Worm (Caenorhabditis elegans) whole organism, L2 larva: ENCODE results near the gene T28C6.10.

ENCODE experiments used
- C34F6.9 ChIP-seq: fragments of 150-350 bp; optimal IDR thresholded peaks from 2 replicates; lab custom pipeline; 2014; ENCODE audit warnings: missing biosample characterization, missing genetic modification characterization
- F13H6.1 ChIP-seq: sonication (generic microtip); optimal IDR thresholded peaks from 2 replicates; lab custom pipeline; 2016; ENCODE audit warnings: missing genetic modification characterization, missing compliant biosample characterization
- R02D3.7 ChIP-seq: fragments of 150-350 bp; optimal IDR thresholded peaks from 2 replicates; lab custom pipeline; 2014; ENCODE audit warnings: missing biosample characterization, missing genetic modification characterization
- Y55F3AM.14 ChIP-seq: fragments of 200-800 bp; sonication (Bioruptor generic); optimal IDR thresholded peaks from 2 replicates; lab custom pipeline; 2018; ENCODE audit warnings: mild to moderate bottlenecking, missing genetic modification characterization, missing compliant biosample characterization
- ZK546.5 ChIP-seq: sonication (generic microtip); optimal IDR thresholded peaks from 2 replicates; lab custom pipeline; 2017; ENCODE audit warnings: missing biosample characterization, missing genetic modification characterization
- alr-1 ChIP-seq: fragments of 150-350 bp; optimal IDR thresholded peaks from 2 replicates; lab custom pipeline; 2014; ENCODE audit warnings: missing biosample characterization, missing genetic modification characterization
- aly-2 ChIP-seq: fragments of 150-350 bp; optimal IDR thresholded peaks from 2 replicates; lab custom pipeline; 2014; ENCODE audit warnings: missing biosample characterization, missing genetic modification characterization
- ama-1 ChIP-seq: fragments of 150-350 bp; optimal IDR thresholded peaks from 2 replicates; lab custom pipeline; 2018; ENCODE audit warnings: inconsistent platforms
- blmp-1 ChIP-seq: sonication (generic microtip); optimal IDR thresholded peaks from 2 replicates; lab custom pipeline; 2017; ENCODE audit warnings: missing genetic modification characterization, mild to moderate bottlenecking, missing compliant biosample characterization, antibody characterized with exemption, moderate library complexity; ENCODE audit not compliant: insufficient read depth
- ceh-16 ChIP-seq: fragments of 150-350 bp; optimal IDR thresholded peaks from 2 replicates; lab custom pipeline; 2014; ENCODE audit warnings: missing biosample characterization, missing genetic modification characterization
- ceh-82 ChIP-seq: fragments of 150-350 bp; optimal IDR thresholded peaks from 2 replicates; lab custom pipeline; 2014; ENCODE audit warnings: missing biosample characterization, missing genetic modification characterization
- crh-2 ChIP-seq: sonication (generic microtip); optimal IDR thresholded peaks from 2 replicates; lab custom pipeline; 2017; ENCODE audit warnings: missing biosample characterization, missing genetic modification characterization
- dmd-4 ChIP-seq: sonication (generic microtip); optimal IDR thresholded peaks from 2 replicates; lab custom pipeline; 2017; ENCODE audit warnings: missing biosample characterization, missing genetic modification characterization
- egl-27 ChIP-seq: sonication (generic microtip); optimal IDR thresholded peaks from 3 replicates; lab custom pipeline; 2017; ENCODE audit warnings: missing biosample characterization, missing genetic modification reagents, missing genetic modification characterization
- elt-3 ChIP-seq: sonication (generic microtip); optimal IDR thresholded peaks from 2 replicates; lab custom pipeline; 2017; ENCODE audit warnings: missing biosample characterization, missing genetic modification characterization
- fos-1 ChIP-seq: fragments of 150-350 bp; optimal IDR thresholded peaks from 2 replicates; lab custom pipeline; 2014; ENCODE audit warnings: missing biosample characterization, missing genetic modification characterization
- gmeb-1 ChIP-seq: fragments of 150-350 bp; optimal IDR thresholded peaks from 2 replicates; lab custom pipeline; 2014; ENCODE audit warnings: missing biosample characterization, missing genetic modification characterization
- lin-11 ChIP-seq: fragments of 150-350 bp; sonication (generic microtip); optimal IDR thresholded peaks from 2 replicates; lab custom pipeline; 2014; ENCODE audit warnings: missing biosample characterization, missing genetic modification characterization, inconsistent platforms, mixed read lengths
- lin-13 ChIP-seq: fragments of 150-350 bp; optimal IDR thresholded peaks from 2 replicates; lab custom pipeline; 2014; ENCODE audit warnings: missing biosample characterization, missing genetic modification reagents, missing genetic modification characterization
- lin-39 ChIP-seq: fragments of 150-350 bp; optimal IDR thresholded peaks from 2 replicates; lab custom pipeline; 2014; ENCODE audit warnings: missing biosample characterization, missing genetic modification reagents, missing genetic modification characterization
- lsy-2 ChIP-seq, 2 experiments: fragments of 150-350 bp in 1 of 2; sonication (generic microtip) in 1 of 2; optimal IDR thresholded peaks; 2 replicates each; lab custom pipeline; 2014 to 2017; ENCODE audit warnings: missing biosample characterization in 2 of 2, missing genetic modification characterization in 2 of 2
- mab-5 ChIP-seq: fragments of 150-350 bp; optimal IDR thresholded peaks from 2 replicates; lab custom pipeline; 2014; ENCODE audit warnings: missing biosample characterization, missing genetic modification characterization
- mbf-1 ChIP-seq: sonication (generic microtip); optimal IDR thresholded peaks from 2 replicates; lab custom pipeline; 2017; ENCODE audit warnings: missing biosample characterization, missing genetic modification characterization
- mdl-1 ChIP-seq, 2 experiments: fragments of 150-350 bp in 1 of 2; sonication (generic microtip) in 1 of 2; optimal IDR thresholded peaks; 2 replicates each; lab custom pipeline; 2017; ENCODE audit warnings: missing biosample characterization in 2 of 2, missing genetic modification characterization in 2 of 2
- nhr-10 ChIP-seq: sonication (generic microtip); optimal IDR thresholded peaks from 2 replicates; lab custom pipeline; 2017; ENCODE audit warnings: missing biosample characterization, missing genetic modification characterization
- nhr-11 ChIP-seq: fragments of 150-350 bp; optimal IDR thresholded peaks from 2 replicates; lab custom pipeline; 2014; ENCODE audit warnings: missing biosample characterization, missing genetic modification characterization
- nhr-12 ChIP-seq: fragments of 150-350 bp; optimal IDR thresholded peaks from 2 replicates; lab custom pipeline; 2014; ENCODE audit warnings: missing biosample characterization, missing genetic modification characterization
- nhr-129 ChIP-seq: fragments of 150-350 bp; optimal IDR thresholded peaks from 2 replicates; lab custom pipeline; 2014; ENCODE audit warnings: missing biosample characterization, missing genetic modification characterization
- nhr-21 ChIP-seq: fragments of 150-350 bp; optimal IDR thresholded peaks from 2 replicates; lab custom pipeline; 2014; ENCODE audit warnings: missing biosample characterization, missing genetic modification characterization
- nhr-23 ChIP-seq: fragments of 150-350 bp; optimal IDR thresholded peaks from 2 replicates; lab custom pipeline; 2014; ENCODE audit warnings: missing biosample characterization, missing genetic modification reagents, missing genetic modification characterization
- nhr-237 ChIP-seq: fragments of 150-350 bp; optimal IDR thresholded peaks from 2 replicates; lab custom pipeline; 2014; ENCODE audit warnings: missing biosample characterization, missing genetic modification characterization
- nhr-25 ChIP-seq: fragments of 150-350 bp; sonication (generic microtip); optimal IDR thresholded peaks from 3 replicates; lab custom pipeline; 2014; ENCODE audit warnings: missing biosample characterization, missing genetic modification characterization
- nhr-6 ChIP-seq: fragments of 150-350 bp; optimal IDR thresholded peaks from 2 replicates; lab custom pipeline; 2014; ENCODE audit warnings: missing biosample characterization, missing genetic modification characterization
- nhr-77 ChIP-seq: fragments of 150-350 bp; optimal IDR thresholded peaks from 2 replicates; lab custom pipeline; 2014; ENCODE audit warnings: missing biosample characterization, missing genetic modification characterization
- peb-1 ChIP-seq: fragments of 150-350 bp; optimal IDR thresholded peaks from 2 replicates; lab custom pipeline; 2014; ENCODE audit warnings: missing biosample characterization, missing genetic modification characterization
- sem-4 ChIP-seq: fragments of 150-350 bp; optimal IDR thresholded peaks from 2 replicates; lab custom pipeline; 2014; ENCODE audit warnings: missing biosample characterization, missing genetic modification reagents, missing genetic modification characterization
- skn-1 ChIP-seq: sonication (generic microtip); optimal IDR thresholded peaks from 2 replicates; lab custom pipeline; 2017; ENCODE audit warnings: missing biosample characterization, missing genetic modification characterization
- sma-3 ChIP-seq: sonication (generic microtip); optimal IDR thresholded peaks from 2 replicates; lab custom pipeline; 2016; ENCODE audit warnings: missing genetic modification reagents, missing genetic modification characterization, missing compliant biosample characterization
- sma-9 ChIP-seq, 2 experiments: fragments of 150-350 bp in 1 of 2; sonication (generic microtip) in 1 of 2; optimal IDR thresholded peaks; 2 replicates each; lab custom pipeline; 2014 to 2016; ENCODE audit warnings: missing genetic modification characterization in 2 of 2, mild to moderate bottlenecking in 1 of 2, missing biosample characterization in 1 of 2, missing compliant biosample characterization in 1 of 2, missing genetic modification reagents in 1 of 2, moderate library complexity in 1 of 2
- snpc-4 ChIP-seq: fragments of 150-350 bp; optimal IDR thresholded peaks from 2 replicates; lab custom pipeline; 2014; ENCODE audit warnings: missing biosample characterization, missing genetic modification characterization
- unc-39 ChIP-seq: fragments of 150-350 bp; optimal IDR thresholded peaks from 2 replicates; lab custom pipeline; 2014; ENCODE audit warnings: missing biosample characterization, missing genetic modification characterization
- unc-55 ChIP-seq: fragments of 150-350 bp; sonication (generic microtip); optimal IDR thresholded peaks from 3 replicates; lab custom pipeline; 2014; ENCODE audit warnings: missing biosample characterization, missing genetic modification reagents, missing genetic modification characterization
- unc-62 ChIP-seq: fragments of 150-350 bp; optimal IDR thresholded peaks from 2 replicates; lab custom pipeline; 2014; ENCODE audit warnings: missing biosample characterization, missing genetic modification reagents, missing genetic modification characterization
- zag-1 ChIP-seq: fragments of 150-350 bp; optimal IDR thresholded peaks from 2 replicates; lab custom pipeline; 2014; ENCODE audit warnings: missing biosample characterization, missing genetic modification characterization
- ztf-1 ChIP-seq: fragments of 200-800 bp; sonication (Bioruptor generic); conservative IDR thresholded peaks from 2 replicates; pipeline ENCODE4 v1.3.6; 2022; ENCODE audit warnings: missing genetic modification characterization, missing compliant biosample characterization
- ztf-11 ChIP-seq: sonication (generic microtip); optimal IDR thresholded peaks from 2 replicates; lab custom pipeline; 2017; ENCODE audit warnings: missing biosample characterization, missing genetic modification characterization
- ztf-4 ChIP-seq: fragments of 150-350 bp; optimal IDR thresholded peaks from 2 replicates; lab custom pipeline; 2014; ENCODE audit warnings: missing biosample characterization, missing genetic modification characterization

T28C6.10 gene

DNA sequence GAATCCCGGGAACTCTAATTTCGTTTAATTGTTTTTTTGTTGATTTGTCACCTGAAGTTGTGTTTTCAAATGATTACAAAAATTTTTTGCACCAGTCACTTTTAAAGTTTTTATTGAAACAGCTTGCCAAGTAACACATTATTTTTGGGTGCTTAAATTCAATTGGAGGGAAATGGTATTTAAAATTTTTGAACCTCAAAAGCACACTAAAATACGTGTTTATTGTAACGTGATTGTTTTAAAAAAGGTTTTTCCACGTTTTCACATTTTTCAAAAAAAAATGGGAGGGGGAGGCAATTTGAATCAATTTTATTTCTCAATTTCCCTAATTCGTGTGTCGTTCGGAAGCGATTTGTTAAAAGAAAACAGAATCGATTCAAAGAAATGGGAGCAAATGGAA, 3.4 kb downstream of the T28C6.10 start, which contains the start of gene T28C6.5:
Gene T28C6.5, plus strand, starts transcription at position 301 of the 400 bp plus-strand sequence.
- TF ChIP-seq ceh-82, result no peak
- no peak for TF ChIP-seq nhr-12 (tag; lab: Kevin White, UChicago)
- TF ChIP-seq sma-9 (GFP tag; optimal IDR thresholded peaks at IDR 0.05; lab: Kevin White, UChicago), result no peak
- no peak for TF ChIP-seq sma-9 (tag; optimal IDR thresholded peaks at IDR 0.05; lab: Kevin White, UChicago)

DNA sequence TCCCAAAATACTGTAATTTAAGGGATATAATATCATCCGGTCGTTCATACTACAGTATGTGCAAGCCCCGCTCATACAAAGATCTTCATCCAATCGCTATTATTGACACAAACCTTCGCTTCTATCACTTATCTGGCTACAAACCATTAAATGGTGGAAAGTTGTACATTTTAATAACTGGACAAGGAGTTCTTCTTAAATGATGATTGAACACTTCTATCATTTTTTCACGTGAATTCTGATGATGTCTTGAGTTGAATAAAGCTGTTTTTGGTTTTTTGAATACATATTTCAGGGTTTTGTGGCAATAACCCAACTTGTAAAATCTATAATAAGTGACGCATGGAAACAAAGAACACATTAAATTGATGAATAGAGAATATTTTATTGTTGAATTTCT, 4.9 kb downstream of the T28C6.10 start:
- TF ChIP-seq nhr-6 (no peak), elt-3 (no peak), lin-13 (GFP tag; lab: Kevin White, UChicago) (peak; percentile 13), fos-1 (peak; percentile 8), R02D3.7 (no peak), alr-1 (tag; lab: Kevin White, UChicago) (no peak), ztf-1 (no peak), blmp-1 (tag; lab: Kevin White, UChicago) (no peak), F13H6.1 (tag; lab: Kevin White, UChicago) (no peak), sma-3 (peak; percentile 41), nhr-237 (tag; lab: Kevin White, UChicago) (no peak), nhr-25 (peak; percentile 41), crh-2 (tag; lab: Kevin White, UChicago) (peak; percentile 24), nhr-21 (peak; percentile 25)

DNA sequence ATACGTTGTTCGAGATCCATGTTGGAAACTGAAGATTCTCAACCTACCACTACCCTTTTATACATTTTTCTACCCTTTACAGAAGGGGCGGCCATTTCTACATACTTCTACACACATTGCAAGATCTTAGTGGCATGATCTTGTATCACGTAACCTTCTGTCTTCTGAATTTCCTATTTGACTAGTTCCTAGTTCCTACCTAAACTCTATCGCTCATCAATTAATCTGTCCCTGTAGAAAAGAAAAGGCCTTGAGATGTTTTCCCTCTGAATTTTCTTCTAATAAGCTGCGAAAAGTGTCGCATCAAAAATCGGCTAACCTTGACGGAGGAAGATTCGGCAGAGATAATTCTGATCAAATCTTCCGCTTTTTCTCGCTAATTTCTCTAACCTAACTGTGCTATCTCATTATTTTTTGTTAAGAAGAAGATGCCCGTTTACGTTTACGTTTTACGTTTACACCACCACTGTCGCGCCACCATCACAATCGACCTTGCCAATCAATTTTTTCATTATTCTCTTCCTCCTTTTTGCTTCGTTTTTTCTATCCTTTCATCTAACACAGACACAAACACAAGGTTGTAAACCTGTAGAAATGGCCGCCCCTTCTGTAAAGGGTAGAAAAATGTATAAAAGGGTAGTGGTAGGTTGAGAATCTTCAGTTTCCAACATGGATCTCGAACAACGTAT, 6.5 kb downstream of the T28C6.10 start, which contains the start of the genes col-117 and col-3:
Gene col-117, minus strand, starts transcription at position 51 of the 689 bp plus-strand sequence.
Gene col-3, plus strand, starts transcription at position 639 of the 689 bp plus-strand sequence.
- TF ChIP-seq fos-1, result peak; percentile 4
- no peak for TF ChIP-seq Y55F3AM.14 (GFP tag; lab: Kevin White, UChicago)
- no peak for TF ChIP-seq ztf-11 (tag; lab: Kevin White, UChicago)
- TF ChIP-seq zag-1 (tag; lab: Kevin White, UChicago), result no peak
- TF ChIP-seq nhr-129 (tag; lab: Kevin White, UChicago), result peak; percentile 2
- TF ChIP-seq mbf-1 (tag; lab: Kevin White, UChicago), result no peak
- TF ChIP-seq nhr-23 (tag; lab: Kevin White, UChicago), result no peak
- peak; percentile 49 for TF ChIP-seq sma-9 (GFP tag; optimal IDR thresholded peaks at IDR 0.05; lab: Kevin White, UChicago)
- TF ChIP-seq sma-9 (tag; optimal IDR thresholded peaks at IDR 0.05; lab: Kevin White, UChicago), result no peak
- no peak for TF ChIP-seq alr-1 (tag; lab: Kevin White, UChicago)
- TF ChIP-seq ama-1 (lab: Kevin White, UChicago), result no peak
- TF ChIP-seq F13H6.1 (tag; lab: Kevin White, UChicago), result no peak
- no peak for TF ChIP-seq nhr-11 (tag; lab: Kevin White, UChicago)
- TF ChIP-seq skn-1 (tag; lab: Kevin White, UChicago), result no peak
- TF ChIP-seq nhr-25, result peak; percentile 78
- peak; percentile 11 for TF ChIP-seq blmp-1 (tag; lab: Kevin White, UChicago)
- peak; percentile 11 for TF ChIP-seq ceh-16
- TF ChIP-seq sem-4 (tag; lab: Kevin White, UChicago), result peak; percentile 39
- peak; percentile 54 for TF ChIP-seq sma-3
- TF ChIP-seq nhr-237 (tag; lab: Kevin White, UChicago), result no peak
- no peak for TF ChIP-seq unc-39 (tag; lab: Kevin White, UChicago)
- TF ChIP-seq lin-13 (GFP tag; lab: Kevin White, UChicago), result no peak
- no peak for TF ChIP-seq dmd-4 (tag; lab: Kevin White, UChicago)
- TF ChIP-seq crh-2 (tag; lab: Kevin White, UChicago), result peak; percentile 13
- no peak for TF ChIP-seq nhr-77 (tag; lab: Kevin White, UChicago)
- TF ChIP-seq nhr-10 (tag; lab: Kevin White, UChicago), result no peak
- peak in 1 of 2 experiments; percentile 3 for TF ChIP-seq lsy-2 (tag; optimal IDR thresholded peaks at IDR 0.05; lab: Kevin White, UChicago)
- TF ChIP-seq R02D3.7, result no peak
- peak; percentile 12 for TF ChIP-seq C34F6.9 (tag; lab: Kevin White, UChicago)
- TF ChIP-seq ztf-4 (tag; lab: Kevin White, UChicago), result no peak
- TF ChIP-seq nhr-21, result no peak
- peak; percentile 13 for TF ChIP-seq gmeb-1
- TF ChIP-seq snpc-4 (tag; lab: Kevin White, UChicago), result no peak
- TF ChIP-seq aly-2 (tag; lab: Kevin White, UChicago), result no peak
- no peak for TF ChIP-seq nhr-6
- TF ChIP-seq lin-39 (tag; lab: Kevin White, UChicago), result no peak
- TF ChIP-seq unc-62, result no peak
- TF ChIP-seq ceh-82, result no peak
- TF ChIP-seq mab-5, result no peak
- no peak for TF ChIP-seq unc-55 (GFP tag; lab: Kevin White, UChicago)
- no peak for TF ChIP-seq elt-3
- no peak for TF ChIP-seq peb-1 (tag; lab: Kevin White, UChicago)
- TF ChIP-seq nhr-12 (tag; lab: Kevin White, UChicago), result no peak
- no peak for TF ChIP-seq ztf-1
- no peak for TF ChIP-seq lin-11
- TF ChIP-seq egl-27 (tag; lab: Kevin White, UChicago), result peak; percentile 56
- no peak for TF ChIP-seq mdl-1 (tag; optimal IDR thresholded peaks at IDR 0.05; lab: Kevin White, UChicago)
- TF ChIP-seq ZK546.5 (tag; lab: Kevin White, UChicago), result no peak
